Worm (Caenorhabditis elegans): ENCODE results near the gene agl-1.

- TF ChIP-seq lir-3 (tag; optimal IDR thresholded peaks at IDR 0.05; ENCODE audit: poor library complexity) (no peak), lin-15B (tag; optimal IDR thresholded peaks at IDR 0.05) (no peak), dpl-1 (GFP tag; optimal IDR thresholded peaks at IDR 0.05) (no peak), snpc-4 (tag; optimal IDR thresholded peaks at IDR 0.05) (no peak), unc-62 (GFP tag; optimal IDR thresholded peaks at IDR 0.05) (no peak), aha-1 (tag; optimal IDR thresholded peaks at IDR 0.05) (no peak), elt-2 (tag; optimal IDR thresholded peaks at IDR 0.05) (no peak), ztf-11 (tag; optimal IDR thresholded peaks at IDR 0.05) (no peak), sup-37 (GFP tag; optimal IDR thresholded peaks at IDR 0.05) (no peak), fkh-10 (GFP tag; optimal IDR thresholded peaks at IDR 0.05) (no peak), nhr-12 (tag; optimal IDR thresholded peaks at IDR 0.05) (no peak)
Observed at ce11 chrII:14359007-14359406, 1.1 kb upstream of the agl-1 start.

Data from whole organism, L1 larva.